Fruit fly (Drosophila melanogaster): ENCODE measurements around the gene Cpr76Ba.

dm6 chr3L:19555906-19556457, 37.9 kb upstream of the Cpr76Ba start:
- TF ChIP-seq psq (optimal IDR thresholded peaks at IDR 0.05): no peak
- no peak for TF ChIP-seq usp (GFP tag; optimal IDR thresholded peaks at IDR 0.05)
- TF ChIP-seq CG8478 (optimal IDR thresholded peaks at IDR 0.05): no peak

Data from whole organism.